Fruit fly (Drosophila melanogaster): Measurements from ENCODE around the gene CG15529.
A peak's percentile ranks its signal among the peaks of the same experiment; 100 is the strongest.

Gene CG15529

dm6 chr3R:30149506-30149905 is 2.4 kb upstream of the CG15529 start, which contains the start of gene AdoR:
Gene AdoR (minus strand): TSS chr3R:30149606.
- TF ChIP-seq brk (GFP tag; optimal IDR thresholded peaks at IDR 0.05) = no peak
- no peak for TF ChIP-seq CG32264 (GFP tag; optimal IDR thresholded peaks at IDR 0.05)
- TF ChIP-seq lola (GFP tag; optimal IDR thresholded peaks at IDR 0.05) = no peak
- TF ChIP-seq pan (optimal IDR thresholded peaks at IDR 0.05) = no peak
- TF ChIP-seq CG9705 (GFP tag; optimal IDR thresholded peaks at IDR 0.05) = no peak
- no peak for TF ChIP-seq Hnf4 (GFP tag; optimal IDR thresholded peaks at IDR 0.05)
- TF ChIP-seq sage (GFP tag; optimal IDR thresholded peaks at IDR 0.05) = no peak
- TF ChIP-seq jim (GFP tag; optimal IDR thresholded peaks at IDR 0.05) = no peak

- TF ChIP-seq Myc (optimal IDR thresholded peaks at IDR 0.05) = peak; percentile 8
- TF ChIP-seq br (GFP tag; optimal IDR thresholded peaks at IDR 0.05) = no peak
These were observed 1.3 kb upstream of the CG15529 start for dm6 chr3R:30150602-30151001.

- TF ChIP-seq dl (GFP tag; optimal IDR thresholded peaks at IDR 0.05; ENCODE audit: insufficient read depth in 1 of 2, partially characterized antibody in 2 of 2) = no peak
- no peak for TF ChIP-seq pan (optimal IDR thresholded peaks at IDR 0.05)
- no peak for TF ChIP-seq fru (GFP tag; optimal IDR thresholded peaks at IDR 0.05)
- TF ChIP-seq woc (GFP tag; optimal IDR thresholded peaks at IDR 0.05) = no peak
- peak; percentile 34 for TF ChIP-seq Myc (optimal IDR thresholded peaks at IDR 0.05)
- no peak for TF ChIP-seq OdsH (GFP tag; optimal IDR thresholded peaks at IDR 0.05)
These were observed 2.0 kb downstream of the CG15529 start for dm6 chr3R:30153864-30154263.

- TF ChIP-seq sv (GFP tag; optimal IDR thresholded peaks at IDR 0.05) = no peak
- TF ChIP-seq fru (GFP tag; optimal IDR thresholded peaks at IDR 0.05) = peak; percentile 15
- no peak for TF ChIP-seq foxo (GFP tag; optimal IDR thresholded peaks at IDR 0.05)
- peak; percentile 4 to 32 for TF ChIP-seq dl (GFP tag; optimal IDR thresholded peaks at IDR 0.05; ENCODE audit: insufficient read depth in 1 of 2, partially characterized antibody in 2 of 2)
- peak; percentile 44 for TF ChIP-seq Dif (GFP tag; optimal IDR thresholded peaks at IDR 0.05; ENCODE audit: partially characterized antibody)
- no peak for TF ChIP-seq brk (GFP tag; optimal IDR thresholded peaks at IDR 0.05)
These were observed 8.6 kb downstream of the CG15529 start, which contains the start of gene CG11498 for dm6 chr3R:30160312-30160942. Gene CG11498 (minus strand): TSS chr3R:30160473.

dm6 chr3R:30163228-30163627 is 11.4 kb downstream of the CG15529 start:
- TF ChIP-seq Hr83 (GFP tag; optimal IDR thresholded peaks at IDR 0.05; ENCODE audit: poor library complexity, severe bottlenecking) (no peak), Abd-B (GFP tag; optimal IDR thresholded peaks at IDR 0.05) (no peak), lola (GFP tag; optimal IDR thresholded peaks at IDR 0.05) (no peak), tai (GFP tag; optimal IDR thresholded peaks at IDR 0.05) (no peak), Mio (GFP tag; optimal IDR thresholded peaks at IDR 0.05) (no peak), N (GFP tag; optimal IDR thresholded peaks at IDR 0.05) (no peak), psq (GFP tag; optimal IDR thresholded peaks at IDR 0.05) (no peak), foxo (GFP tag; optimal IDR thresholded peaks at IDR 0.05) (no peak), GATAd (GFP tag; optimal IDR thresholded peaks at IDR 0.05) (no peak), rgr (GFP tag; optimal IDR thresholded peaks at IDR 0.05) (no peak), Sp1 (GFP tag; optimal IDR thresholded peaks at IDR 0.05) (no peak), OdsH (GFP tag; optimal IDR thresholded peaks at IDR 0.05) (no peak)

dm6 chr3R:30164162-30164561 is 12.3 kb downstream of the CG15529 start:
- TF ChIP-seq CrebA (GFP tag; optimal IDR thresholded peaks at IDR 0.05; ENCODE audit: borderline replicate concordance) (no peak), foxo (GFP tag; optimal IDR thresholded peaks at IDR 0.05) (peak in 1 of 2 experiments; percentile 22), h (GFP tag; optimal IDR thresholded peaks at IDR 0.05) (peak; percentile 15), woc (GFP tag; optimal IDR thresholded peaks at IDR 0.05) (no peak), fru (GFP tag; optimal IDR thresholded peaks at IDR 0.05) (peak; percentile 15)
